Fruit fly (Drosophila melanogaster): ENCODE data around the gene Not10.

Gene Not10

DNA sequence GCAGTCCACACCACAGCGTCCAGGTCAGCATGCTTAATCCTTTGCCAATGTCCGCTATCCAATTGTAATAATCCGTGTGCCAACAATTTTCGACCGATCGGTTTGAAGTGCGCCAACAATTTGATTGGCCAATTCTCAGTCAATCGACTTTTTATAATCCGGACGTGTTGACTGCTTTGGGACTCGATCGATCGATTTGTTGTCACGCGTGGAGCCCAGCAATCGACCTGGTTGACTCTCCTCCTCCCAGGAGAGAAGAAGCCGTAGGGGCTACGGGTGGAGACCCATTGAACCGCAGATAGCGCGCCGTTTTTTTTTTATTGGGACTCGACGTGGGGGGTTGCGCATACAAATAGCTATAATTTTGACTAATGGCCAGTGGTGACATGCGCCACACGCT, 50.8 kb downstream of the Not10 start, which contains the start of gene Cyp313a4:
Gene Cyp313a4 (minus strand): TSS at position 101 of the 400 bp plus-strand sequence.
- TF ChIP-seq CG33017 (tag; optimal IDR thresholded peaks at IDR 0.05): no peak
- no peak for TF ChIP-seq CG12768 (GFP tag; optimal IDR thresholded peaks at IDR 0.05)
- TF ChIP-seq ovo (GFP tag; optimal IDR thresholded peaks at IDR 0.05): no peak
- no peak for TF ChIP-seq CG7045 (GFP tag; optimal IDR thresholded peaks at IDR 0.05)
- no peak for TF ChIP-seq tj (GFP tag; optimal IDR thresholded peaks at IDR 0.05)
- TF ChIP-seq pad (GFP tag; optimal IDR thresholded peaks at IDR 0.05): no peak
- TF ChIP-seq Crg-1 (GFP tag; optimal IDR thresholded peaks at IDR 0.05): no peak

All from whole organism, adult.